Fruit fly (Drosophila melanogaster) whole organism, prepupa: ENCODE measurements around the gene CG17349.
A peak's percentile ranks its signal among the peaks of the same experiment; 100 is the strongest.

Source experiments
- Blimp-1 ChIP-seq: fragments of 200-800 bp; sonication (Bioruptor generic); optimal IDR thresholded peaks from 3 replicates; lab custom pipeline; 2017; ENCODE audit warnings: missing biosample characterization, missing genetic modification characterization, mild to moderate bottlenecking, moderate library complexity, missing genetic modification reagents
- CG10631 ChIP-seq: fragments of 200-800 bp; sonication (Bioruptor generic); optimal IDR thresholded peaks from 2 replicates; lab custom pipeline; 2016; ENCODE audit warnings: missing biosample characterization, missing genetic modification characterization
- CG10669 ChIP-seq: fragments of 200-800 bp; sonication (Bioruptor generic); optimal IDR thresholded peaks from 3 replicates; lab custom pipeline; 2018; ENCODE audit warnings: missing biosample characterization, mild to moderate bottlenecking, missing genetic modification characterization, moderate library complexity
- CG11294 ChIP-seq: fragments of 200-800 bp; sonication (Bioruptor generic); IDR thresholded peaks from 2 replicates; pipeline ENCODE4 v1.3.6; 2022; ENCODE audit warnings: missing biosample characterization, missing genetic modification characterization
- CG11762 ChIP-seq: fragments of 200-800 bp; sonication (Bioruptor generic); optimal IDR thresholded peaks from 3 replicates; lab custom pipeline; 2016; ENCODE audit warnings: missing biosample characterization, missing genetic modification characterization; ENCODE audit not compliant: insufficient read depth
- CG11902 ChIP-seq: fragments of 200-800 bp; sonication (Bioruptor generic); optimal IDR thresholded peaks from 3 replicates; lab custom pipeline; 2016; ENCODE audit warnings: missing biosample characterization, missing genetic modification characterization
- CG15336 ChIP-seq: fragments of 200-800 bp; sonication (Bioruptor generic); IDR thresholded peaks from 2 replicates; pipeline ENCODE4 v1.3.6; 2022; ENCODE audit warnings: missing biosample characterization, missing genetic modification characterization
- CG1621 ChIP-seq: fragments of 200-800 bp; sonication (Bioruptor generic); optimal IDR thresholded peaks from 3 replicates; lab custom pipeline; 2018; ENCODE audit warnings: missing biosample characterization, mild to moderate bottlenecking, missing genetic modification characterization
- CG16779 ChIP-seq: fragments of 200-800 bp; sonication (Bioruptor generic); optimal IDR thresholded peaks from 3 replicates; lab custom pipeline; 2017; ENCODE audit warnings: missing biosample characterization, mild to moderate bottlenecking, missing genetic modification characterization
- CG3032 ChIP-seq: fragments of 200-800 bp; optimal IDR thresholded peaks from 2 replicates; lab custom pipeline; 2019; ENCODE audit warnings: missing biosample characterization, mild to moderate bottlenecking, missing genetic modification characterization, moderate library complexity
- CG31627 ChIP-seq: fragments of 200-800 bp; sonication (Bioruptor generic); optimal IDR thresholded peaks from 3 replicates; lab custom pipeline; 2016; ENCODE audit warnings: missing biosample characterization, missing genetic modification characterization
- CG34406 ChIP-seq: fragments of 200-800 bp; sonication (Bioruptor generic); optimal IDR thresholded peaks from 3 replicates; lab custom pipeline; 2016; ENCODE audit warnings: missing biosample characterization, missing genetic modification characterization
- CG3919 ChIP-seq: fragments of 200-800 bp; sonication (Bioruptor generic); optimal IDR thresholded peaks from 3 replicates; lab custom pipeline; 2016; ENCODE audit warnings: missing biosample characterization, missing genetic modification characterization
- CG4318 ChIP-seq: fragments of 200-800 bp; sonication (Bioruptor generic); optimal IDR thresholded peaks from 3 replicates; lab custom pipeline; 2017; ENCODE audit warnings: missing biosample characterization, mild to moderate bottlenecking, missing genetic modification characterization
- CG6163 ChIP-seq: fragments of 200-800 bp; sonication (Bioruptor generic); IDR thresholded peaks from 3 replicates; pipeline ENCODE4 v1.3.6; 2022; ENCODE audit warnings: missing biosample characterization, missing genetic modification characterization
- CG6276 ChIP-seq: fragments of 200-800 bp; sonication (Bioruptor generic); optimal IDR thresholded peaks from 2 replicates; lab custom pipeline; 2017; ENCODE audit warnings: missing biosample characterization, mild to moderate bottlenecking, missing genetic modification characterization
- CG6854 ChIP-seq: fragments of 200-800 bp; sonication (Bioruptor generic); optimal IDR thresholded peaks from 2 replicates; lab custom pipeline; 2017; ENCODE audit warnings: missing biosample characterization, mild to moderate bottlenecking, missing genetic modification characterization
- CG8319 ChIP-seq: fragments of 200-800 bp; sonication (Bioruptor generic); optimal IDR thresholded peaks from 3 replicates; lab custom pipeline; 2016; ENCODE audit warnings: missing biosample characterization, missing genetic modification characterization
- CG8632 ChIP-seq: fragments of 200-800 bp; sonication (Bioruptor generic); optimal IDR thresholded peaks from 3 replicates; lab custom pipeline; 2016; ENCODE audit warnings: missing biosample characterization, missing genetic modification characterization
- CG9139 ChIP-seq: fragments of 200-800 bp; sonication (Bioruptor generic); optimal IDR thresholded peaks from 3 replicates; lab custom pipeline; 2017; ENCODE audit warnings: missing biosample characterization, mild to moderate bottlenecking, missing genetic modification characterization
- Eip78C ChIP-seq: fragments of 200-800 bp; sonication (Bioruptor generic); peaks from one replicate; lab custom pipeline; 2016; ENCODE audit warnings: missing biosample characterization, missing genetic modification characterization
- Eip93F ChIP-seq: fragments of 200-800 bp; sonication (Bioruptor generic); optimal IDR thresholded peaks from 2 replicates; lab custom pipeline; 2016; ENCODE audit warnings: missing biosample characterization, mild to moderate bottlenecking, missing genetic modification characterization
- Ets21C ChIP-seq: fragments of 200-800 bp; sonication (Bioruptor generic); optimal IDR thresholded peaks from 3 replicates; lab custom pipeline; 2016; ENCODE audit warnings: missing biosample characterization, missing genetic modification characterization
- Gug ChIP-seq: fragments of 200-800 bp; sonication (Bioruptor generic); IDR thresholded peaks from 2 replicates; pipeline ENCODE4 v1.3.6; 2022; ENCODE audit warnings: missing biosample characterization, missing genetic modification characterization
- Hr38 ChIP-seq: sonication (Bioruptor generic); optimal IDR thresholded peaks from 2 replicates; lab custom pipeline; 2016; ENCODE audit warnings: missing biosample characterization, missing genetic modification characterization
- Hr39 ChIP-seq: fragments of 200-800 bp; sonication (Bioruptor generic); optimal IDR thresholded peaks from 2 replicates; lab custom pipeline; 2016; ENCODE audit warnings: missing biosample characterization, missing genetic modification characterization
- Hr4 ChIP-seq: fragments of 200-800 bp; sonication (Bioruptor generic); optimal IDR thresholded peaks from 3 replicates; lab custom pipeline; 2016; ENCODE audit warnings: missing biosample characterization, missing genetic modification characterization
- Lpt ChIP-seq: fragments of 200-800 bp; sonication (Bioruptor generic); optimal IDR thresholded peaks from 3 replicates; lab custom pipeline; 2016; ENCODE audit warnings: missing biosample characterization, missing genetic modification characterization
- Sox15 ChIP-seq: fragments of 200-800 bp; sonication (Bioruptor generic); optimal IDR thresholded peaks from 3 replicates; lab custom pipeline; 2016; ENCODE audit warnings: missing biosample characterization, missing genetic modification characterization
- achi ChIP-seq: fragments of 200-800 bp; sonication (Bioruptor generic); optimal IDR thresholded peaks from 3 replicates; lab custom pipeline; 2016; ENCODE audit warnings: missing biosample characterization, missing genetic modification characterization
- acj6 ChIP-seq: fragments of 200-800 bp; sonication (Bioruptor generic); optimal IDR thresholded peaks from 3 replicates; lab custom pipeline; 2016; ENCODE audit warnings: missing biosample characterization, missing genetic modification characterization
- cyc ChIP-seq: fragments of 200-800 bp; sonication (Bioruptor generic); optimal IDR thresholded peaks from 3 replicates; lab custom pipeline; 2016; ENCODE audit warnings: missing biosample characterization, missing genetic modification characterization
- dac ChIP-seq: fragments of 200-800 bp; sonication (Bioruptor generic); optimal IDR thresholded peaks from 2 replicates; lab custom pipeline; 2017; ENCODE audit warnings: missing biosample characterization, mild to moderate bottlenecking, missing genetic modification characterization
- dsx ChIP-seq: fragments of 200-800 bp; optimal IDR thresholded peaks from 3 replicates; lab custom pipeline; 2019; ENCODE audit warnings: missing biosample characterization, mild to moderate bottlenecking, missing genetic modification characterization, moderate library complexity; ENCODE audit not compliant: poor library complexity, severe bottlenecking
- fd59A ChIP-seq: fragments of 200-800 bp; sonication (Bioruptor generic); optimal IDR thresholded peaks from 2 replicates; lab custom pipeline; 2017; ENCODE audit warnings: missing biosample characterization, mild to moderate bottlenecking, missing genetic modification characterization, missing genetic modification reagents
- fd85E ChIP-seq: fragments of 200-800 bp; sonication (Bioruptor generic); optimal IDR thresholded peaks from 3 replicates; lab custom pipeline; 2016; ENCODE audit warnings: missing biosample characterization, missing genetic modification characterization
- fkh ChIP-seq: fragments of 200-800 bp; sonication (Bioruptor generic); optimal IDR thresholded peaks from 3 replicates; lab custom pipeline; 2017; ENCODE audit warnings: missing biosample characterization, mild to moderate bottlenecking, missing genetic modification characterization, moderate library complexity
- lz ChIP-seq: fragments of 200-800 bp; sonication (Bioruptor generic); optimal IDR thresholded peaks from 3 replicates; lab custom pipeline; 2016; ENCODE audit warnings: missing biosample characterization, missing genetic modification characterization
- net ChIP-seq: fragments of 200-800 bp; sonication (Bioruptor generic); optimal IDR thresholded peaks from 3 replicates; lab custom pipeline; 2016; ENCODE audit warnings: missing biosample characterization, missing genetic modification characterization
- salr ChIP-seq, 2 experiments: fragments of 200-800 bp; sonication (Bioruptor generic); optimal IDR thresholded peaks; 3 replicates each; lab custom pipeline; 2016 to 2018; ENCODE audit warnings: missing biosample characterization in 2 of 2, missing genetic modification characterization in 2 of 2, mild to moderate bottlenecking in 1 of 2
- ss ChIP-seq, 2 experiments: fragments of 200-800 bp; sonication (Bioruptor generic); optimal IDR thresholded peaks; 2 replicates in 1 of 2; 3 replicates in 1 of 2; lab custom pipeline; 2017 to 2018; ENCODE audit warnings: mild to moderate bottlenecking in 2 of 2, missing biosample characterization in 2 of 2, missing genetic modification characterization in 2 of 2, moderate library complexity in 1 of 2
- svp ChIP-seq: fragments of 200-800 bp; sonication (Bioruptor generic); peaks from one replicate; lab custom pipeline; 2016; ENCODE audit warnings: missing biosample characterization, missing genetic modification characterization
- topi ChIP-seq: fragments of 200-800 bp; sonication (Bioruptor generic); optimal IDR thresholded peaks from 3 replicates; lab custom pipeline; 2016; ENCODE audit warnings: missing biosample characterization, missing genetic modification characterization
- vri ChIP-seq: fragments of 200-800 bp; sonication (Bioruptor generic); optimal IDR thresholded peaks from 3 replicates; lab custom pipeline; 2016; ENCODE audit warnings: missing biosample characterization, mild to moderate bottlenecking, missing genetic modification characterization

The CG17349 gene

dm6 chr2L:19364622-19365021 is 5.6 kb upstream of the CG17349 start (continued):
- TF ChIP-seq Lpt (GFP tag; lab: Kevin White, UChicago) (no peak), Hr38 (no peak), salr (GFP tag; optimal IDR thresholded peaks at IDR 0.05; lab: Kevin White, UChicago) (peak; percentile 1 to 33), CG11294 (GFP tag; lab: Robert Waterston, UW) (no peak), dac (GFP tag; lab: Kevin White, UChicago) (no peak), Blimp-1 (GFP tag; lab: Kevin White, UChicago) (peak; percentile 0), lz (GFP tag; lab: Kevin White, UChicago) (peak; percentile 45), CG3919 (GFP tag; lab: Kevin White, UChicago) (peak; percentile 65), fd85E (GFP tag; lab: Kevin White, UChicago) (no peak), Eip93F (no peak), topi (GFP tag; lab: Kevin White, UChicago) (peak; percentile 55), CG10631 (GFP tag; lab: Kevin White, UChicago) (peak; percentile 67), CG34406 (GFP tag; lab: Kevin White, UChicago) (peak; percentile 69), Hr4 (peak; percentile 61), Sox15 (GFP tag; lab: Kevin White, UChicago) (peak; percentile 41), Gug (GFP tag; lab: Robert Waterston, UW) (peak; percentile 46), CG11902 (GFP tag; lab: Kevin White, UChicago) (peak; percentile 1), net (GFP tag; lab: Kevin White, UChicago) (peak; percentile 47), acj6 (peak; percentile 70), fkh (GFP tag; lab: Kevin White, UChicago) (peak; percentile 54), ss (GFP tag; optimal IDR thresholded peaks at IDR 0.05; lab: Kevin White, UChicago) (peak in 1 of 2 experiments; percentile 58)

- TF ChIP-seq topi (GFP tag; lab: Kevin White, UChicago) = peak; percentile 28
- TF ChIP-seq Gug (GFP tag; lab: Robert Waterston, UW) = no peak
- TF ChIP-seq CG10669 (GFP tag; lab: Kevin White, UChicago) = no peak
- no peak for TF ChIP-seq CG6276 (GFP tag; lab: Kevin White, UChicago)
- TF ChIP-seq CG8632 (GFP tag; lab: Kevin White, UChicago) = no peak
- no peak for TF ChIP-seq CG4318 (GFP tag; lab: Kevin White, UChicago)
- TF ChIP-seq CG6854 (GFP tag; lab: Kevin White, UChicago) = no peak
- TF ChIP-seq CG16779 (tag; lab: Kevin White, UChicago) = no peak
- peak; percentile 13 for TF ChIP-seq CG10631 (GFP tag; lab: Kevin White, UChicago)
- no peak for TF ChIP-seq CG1621 (tag; lab: Kevin White, UChicago)
- no peak for TF ChIP-seq Hr38
- peak; percentile 42 for TF ChIP-seq CG3919 (GFP tag; lab: Kevin White, UChicago)
- no peak for TF ChIP-seq dsx
- peak; percentile 17 for TF ChIP-seq cyc (GFP tag; lab: Kevin White, UChicago)
- peak; percentile 77 for TF ChIP-seq svp
- peak; percentile 58 for TF ChIP-seq Eip78C
- TF ChIP-seq CG3032 = no peak
- TF ChIP-seq CG6163 (GFP tag; lab: Robert Waterston, UW) = peak; percentile 46; the same call in 1 of the 3 replicates
- TF ChIP-seq Hr39 (GFP tag; lab: Kevin White, UChicago) = peak; percentile 8
- peak in 1 of 2 experiments; percentile 41 for TF ChIP-seq ss (GFP tag; optimal IDR thresholded peaks at IDR 0.05; lab: Kevin White, UChicago)
- TF ChIP-seq, all 60 proteins: peak for 9
Measured at dm6 chr2L:19366301-19366700, 3.9 kb upstream of the CG17349 start.

dm6 chr2L:19366730-19367129 is 3.5 kb upstream of the CG17349 start:
- TF ChIP-seq CG9139 (GFP tag; lab: Kevin White, UChicago) (no peak), Gug (GFP tag; lab: Robert Waterston, UW) (no peak), achi (no peak), CG8319 (GFP tag; lab: Kevin White, UChicago) (no peak), Hr38 (no peak), CG3032 (no peak), ss (GFP tag; optimal IDR thresholded peaks at IDR 0.05; lab: Kevin White, UChicago) (no peak), Hr4 (no peak), CG10669 (GFP tag; lab: Kevin White, UChicago) (no peak), CG31627 (GFP tag; lab: Kevin White, UChicago) (no peak), vri (GFP tag; lab: Kevin White, UChicago) (no peak), Ets21C (GFP tag; lab: Kevin White, UChicago) (no peak), CG11762 (no peak), CG1621 (tag; lab: Kevin White, UChicago) (no peak), fd59A (GFP tag; lab: Kevin White, UChicago) (no peak), CG8632 (GFP tag; lab: Kevin White, UChicago) (no peak), CG15336 (GFP tag; lab: Robert Waterston, UW) (no peak)
